Worm (Caenorhabditis elegans): Measurements from ENCODE around the gene C09G12.5.
"Not testable (repeated sequence)": the region's sequence is repeated elsewhere in the genome, so short reads cannot be mapped to it uniquely, and the experiment has no call there.

The C09G12.5 gene

ce11 chrIV:3478911-3479385, at the start of gene C09G12.5, which contains the start of gene srz-70:
TSS of gene C09G12.5 (plus strand) at chrIV:3479335.
TSS of gene srz-70 (minus strand) at chrIV:3479011.
- TF ChIP-seq fkh-2 (tag; optimal IDR thresholded peaks at IDR 0.05) (no peak), daf-12 (tag; optimal IDR thresholded peaks at IDR 0.05) (no peak), pqm-1 (tag; optimal IDR thresholded peaks at IDR 0.05) (no peak), skn-1 (tag; optimal IDR thresholded peaks at IDR 0.05) (no peak), ceh-82 (tag; optimal IDR thresholded peaks at IDR 0.05) (no peak), tbx-2 (tag; optimal IDR thresholded peaks at IDR 0.05) (no peak), nhr-28 (tag; optimal IDR thresholded peaks at IDR 0.05) (no peak), aly-2 (tag; optimal IDR thresholded peaks at IDR 0.05) (no peak), nhr-23 (tag; optimal IDR thresholded peaks at IDR 0.05) (no peak), ztf-11 (tag; optimal IDR thresholded peaks at IDR 0.05) (no peak), lin-15B (tag; optimal IDR thresholded peaks at IDR 0.05) (no peak), ama-1 (optimal IDR thresholded peaks at IDR 0.05) (no peak), fos-1 (tag; optimal IDR thresholded peaks at IDR 0.05) (no peak)

ce11 chrIV:3433387-3433786, 45.7 kb upstream of the C09G12.5 start, which contains the start of gene C04C3.7:
TSS of gene C04C3.7 (minus strand) at chrIV:3433487.
- not testable (repeated sequence) for TF ChIP-seq ceh-16, nhr-23, mdl-1 (tag; optimal IDR thresholded peaks at IDR 0.05)

ce11 chrIV:3436021-3436420, 43.1 kb upstream of the C09G12.5 start, which contains the start of gene srz-32:
TSS of gene srz-32 (plus strand) at chrIV:3436321.
- TF ChIP-seq aly-2 (tag; optimal IDR thresholded peaks at IDR 0.05) (no peak), mdl-1 (tag; optimal IDR thresholded peaks at IDR 0.05) (no peak), ceh-16 (tag; optimal IDR thresholded peaks at IDR 0.05) (no peak), R02D3.7 (tag; optimal IDR thresholded peaks at IDR 0.05) (no peak), fos-1 (tag; optimal IDR thresholded peaks at IDR 0.05) (no peak), ztf-4 (tag; optimal IDR thresholded peaks at IDR 0.05) (no peak), pha-4 (tag; optimal IDR thresholded peaks at IDR 0.05) (no peak), nfya-1 (tag; optimal IDR thresholded peaks at IDR 0.05; ENCODE audit: insufficient read depth) (no peak), elt-3 (tag; optimal IDR thresholded peaks at IDR 0.05) (no peak), ceh-28 (tag; optimal IDR thresholded peaks at IDR 0.05) (no peak), elt-1 (tag; optimal IDR thresholded peaks at IDR 0.05) (no peak), nhr-237 (tag; optimal IDR thresholded peaks at IDR 0.05) (no peak), nhr-25 (tag; optimal IDR thresholded peaks at IDR 0.05) (no peak)

- TF ChIP-seq fkh-10 (GFP tag; optimal IDR thresholded peaks at IDR 0.05) (no peak), elt-1 (tag; optimal IDR thresholded peaks at IDR 0.05) (peak; percentile 89), jun-1 (tag; optimal IDR thresholded peaks at IDR 0.05) (no peak), ceh-9 (tag; optimal IDR thresholded peaks at IDR 0.05) (no peak), elt-2 (tag; optimal IDR thresholded peaks at IDR 0.05) (no peak), fkh-2 (tag; optimal IDR thresholded peaks at IDR 0.05) (no peak), nhr-43 (tag; optimal IDR thresholded peaks at IDR 0.05; ENCODE audit: poor library complexity, severe bottlenecking) (no peak), ceh-82 (tag; optimal IDR thresholded peaks at IDR 0.05) (no peak), nhr-12 (tag; optimal IDR thresholded peaks at IDR 0.05) (no peak), nhr-25 (tag; optimal IDR thresholded peaks at IDR 0.05) (peak; percentile 71), nhr-77 (tag; optimal IDR thresholded peaks at IDR 0.05) (no peak), lin-15B (tag; optimal IDR thresholded peaks at IDR 0.05) (no peak), ZK546.5 (tag; optimal IDR thresholded peaks at IDR 0.05) (no peak)
These were observed 41.1 kb upstream of the C09G12.5 start, which contains the start of gene grd-13 for ce11 chrIV:3438022-3438421. TSS of gene grd-13 (plus strand) at chrIV:3438312.

ce11 chrIV:3439354-3439753, 39.8 kb upstream of the C09G12.5 start, which contains the start of gene grd-3:
TSS of gene grd-3 (plus strand) at chrIV:3439655.
- TF ChIP-seq elt-1 (tag; optimal IDR thresholded peaks at IDR 0.05) = peak; percentile 88
- TF ChIP-seq nhr-76 (tag; optimal IDR thresholded peaks at IDR 0.05) = no peak
- peak; percentile 78 for TF ChIP-seq nhr-25 (tag; optimal IDR thresholded peaks at IDR 0.05)
- no peak for TF ChIP-seq ceh-28 (tag; optimal IDR thresholded peaks at IDR 0.05)
- no peak for TF ChIP-seq egl-5 (tag; optimal IDR thresholded peaks at IDR 0.05)
- peak; percentile 50 for TF ChIP-seq nhr-23 (tag; optimal IDR thresholded peaks at IDR 0.05)

All from whole organism, L3 larva.